Worm (Caenorhabditis elegans) whole organism, mixed stage, embryonic: ENCODE measurements around the gene Y77E11A.23.

Experiments
- blmp-1 ChIP-seq: fragments of 150-350 bp; optimal IDR thresholded peaks from 2 replicates; lab custom pipeline; 2014; ENCODE audit warnings: missing biosample characterization, missing genetic modification characterization
- ceh-39 ChIP-seq: fragments of 150-350 bp; optimal IDR thresholded peaks from 2 replicates; lab custom pipeline; 2014; ENCODE audit warnings: missing biosample characterization, missing genetic modification characterization
- elt-1 ChIP-seq: sonication (generic microtip); optimal IDR thresholded peaks from 2 replicates; lab custom pipeline; 2017; ENCODE audit warnings: missing genetic modification characterization, mild to moderate bottlenecking, missing compliant biosample characterization, antibody characterized with exemption, moderate library complexity, borderline replicate concordance; ENCODE audit not compliant: insufficient read depth
- lsy-2 ChIP-seq: fragments of 150-350 bp; optimal IDR thresholded peaks from 2 replicates; lab custom pipeline; 2014; ENCODE audit warnings: missing biosample characterization, missing genetic modification characterization
- nhr-12 ChIP-seq: fragments of 150-350 bp; optimal IDR thresholded peaks from 2 replicates; lab custom pipeline; 2014; ENCODE audit warnings: missing biosample characterization, missing genetic modification characterization
- nhr-237 ChIP-seq: fragments of 150-350 bp; optimal IDR thresholded peaks from 2 replicates; lab custom pipeline; 2014; ENCODE audit warnings: missing biosample characterization, missing genetic modification characterization

- TF ChIP-seq nhr-237 (tag; lab: Kevin White, UChicago) (no peak), blmp-1 (tag; lab: Kevin White, UChicago) (no peak), lsy-2 (tag; lab: Kevin White, UChicago) (no peak), elt-1 (tag; lab: Kevin White, UChicago) (no peak), nhr-12 (tag; lab: Kevin White, UChicago) (no peak), ceh-39 (no peak)
Measured at ce11 chrIV:1385915-1386314, 44.3 kb downstream of the Y77E11A.23 start, which contains the start of gene nhr-41.
